Fruit fly (Drosophila melanogaster) S2 (cell line): ENCODE data around the gene sra.
"Not testable (repeated sequence)": the region's sequence is repeated elsewhere in the genome, so short reads cannot be mapped to it uniquely, and the experiment has no call there.

Experiments
- CG8478 ChIP-seq: fragments of >200 bp; optimal IDR thresholded peaks from 2 replicates; lab custom pipeline; 2018
- CTCF ChIP-seq, 2 experiments: fragments of >200 bp; optimal IDR thresholded peaks; 2 replicates each; lab custom pipeline; 2018

sra gene

dm6 chr3R:16180476-16181070, 6.2 kb upstream of the sra start, which contains the start of gene CG8927:
TSS of gene CG8927 (plus strand) at chr3R:16181020.
- TF ChIP-seq CG8478 (lab: Kevin White, UChicago) (no peak), CTCF (optimal IDR thresholded peaks at IDR 0.05; lab: Kevin White, UChicago) (peak in 1 of 2 experiments; percentile 5)

dm6 chr3R:16182269-16182875, 4.4 kb upstream of the sra start:
- no peak for TF ChIP-seq CG8478 (lab: Kevin White, UChicago)
- no peak for TF ChIP-seq CTCF (optimal IDR thresholded peaks at IDR 0.05; lab: Kevin White, UChicago)

dm6 chr3R:16187737-16188136, 938 bp downstream of the sra start:
- TF ChIP-seq CG8478 (lab: Kevin White, UChicago) (no peak), CTCF (optimal IDR thresholded peaks at IDR 0.05; lab: Kevin White, UChicago) (no peak)

dm6 chr3R:16189464-16189863, 2.7 kb downstream of the sra start, which contains the start of gene Bin1:
TSS of gene Bin1 (minus strand) at chr3R:16189564.
- not testable (repeated sequence) for TF ChIP-seq CG8478 (lab: Kevin White, UChicago); CTCF (optimal IDR thresholded peaks at IDR 0.05; lab: Kevin White, UChicago)

dm6 chr3R:16190183-16190763, 3.5 kb downstream of the sra start:
- TF ChIP-seq CTCF (optimal IDR thresholded peaks at IDR 0.05; lab: Kevin White, UChicago) = no peak
- TF ChIP-seq CG8478 (lab: Kevin White, UChicago) = no peak

dm6 chr3R:16190782-16191181, 4.0 kb downstream of the sra start:
- TF ChIP-seq CG8478 (lab: Kevin White, UChicago) (no peak), CTCF (optimal IDR thresholded peaks at IDR 0.05; lab: Kevin White, UChicago) (no peak)

- no peak for TF ChIP-seq CG8478 (lab: Kevin White, UChicago)
- TF ChIP-seq CTCF (optimal IDR thresholded peaks at IDR 0.05; lab: Kevin White, UChicago) = no peak
Observed at dm6 chr3R:16200497-16201019, 13.8 kb downstream of the sra start.

- TF ChIP-seq CG8478 (lab: Kevin White, UChicago) = no peak
- no peak for TF ChIP-seq CTCF (optimal IDR thresholded peaks at IDR 0.05; lab: Kevin White, UChicago)
Observed at dm6 chr3R:16202335-16203024, 15.7 kb downstream of the sra start.

- TF ChIP-seq CTCF (optimal IDR thresholded peaks at IDR 0.05; lab: Kevin White, UChicago) (no peak), CG8478 (lab: Kevin White, UChicago) (no peak)
Observed at dm6 chr3R:16203025-16203421, 16.2 kb downstream of the sra start, which contains the start of the genes CG6126 and CG31287. TSS of gene CG6126 (minus strand) at chr3R:16203083. TSS of gene CG31287 (plus strand) at chr3R:16203371.

dm6 chr3R:16205155-16205778, 18.5 kb downstream of the sra start, which contains the start of gene mtSSB:
TSS of gene mtSSB (minus strand) at chr3R:16205250.
- TF ChIP-seq CG8478 (lab: Kevin White, UChicago) (no peak), CTCF (optimal IDR thresholded peaks at IDR 0.05; lab: Kevin White, UChicago) (peak; percentile 99 to 100)

- no peak for TF ChIP-seq CG8478 (lab: Kevin White, UChicago)
- TF ChIP-seq CTCF (optimal IDR thresholded peaks at IDR 0.05; lab: Kevin White, UChicago) = peak in 1 of 2 experiments; percentile 36
Observed at dm6 chr3R:16206162-16206561, 19.4 kb downstream of the sra start.

dm6 chr3R:16207074-16207609, 20.3 kb downstream of the sra start:
- TF ChIP-seq CG8478 (lab: Kevin White, UChicago) = no peak
- peak; percentile 26 to 33 for TF ChIP-seq CTCF (optimal IDR thresholded peaks at IDR 0.05; lab: Kevin White, UChicago)

dm6 chr3R:16208106-16208780, 21.4 kb downstream of the sra start:
- no peak for TF ChIP-seq CTCF (optimal IDR thresholded peaks at IDR 0.05; lab: Kevin White, UChicago)
- no peak for TF ChIP-seq CG8478 (lab: Kevin White, UChicago)
